Fruit fly (Drosophila melanogaster): ENCODE data around the gene sens-2.
A peak's percentile ranks its signal among the peaks of the same experiment; 100 is the strongest.

Gene sens-2

dm6 chr2L:6789358-6789757 lies 32.4 kb upstream of the sens-2 start (continued):
- TF ChIP-seq lbe (GFP tag; optimal IDR thresholded peaks at IDR 0.05) (peak; percentile 34), CG3838 (GFP tag; optimal IDR thresholded peaks at IDR 0.05) (no peak), lilli (GFP tag; optimal IDR thresholded peaks at IDR 0.05) (no peak), caup (GFP tag; optimal IDR thresholded peaks at IDR 0.05; ENCODE audit: severe bottlenecking) (peak; percentile 33), Trl (optimal IDR thresholded peaks at IDR 0.05) (no peak), Trl (GFP tag; optimal IDR thresholded peaks at IDR 0.05) (no peak), Xbp1 (GFP tag; optimal IDR thresholded peaks at IDR 0.05) (no peak), Hmr (GFP tag; optimal IDR thresholded peaks at IDR 0.05) (no peak), Rx (GFP tag; IDR thresholded peaks at IDR 0.05) (0 out of 2 replicates have a peak, but pooled peaks have one; percentile 11), CG3281 (GFP tag; optimal IDR thresholded peaks at IDR 0.05) (peak; percentile 39), ATbp (GFP tag; optimal IDR thresholded peaks at IDR 0.05) (peak; percentile 32), ERR (GFP tag; optimal IDR thresholded peaks at IDR 0.05) (no peak), CG11560 (tag; IDR thresholded peaks at IDR 0.05) (no peak), Med (GFP tag) (peak; percentile 38), bsh (GFP tag; optimal IDR thresholded peaks at IDR 0.05) (peak in 1 of 2 experiments; percentile 2), CG10267 (tag; optimal IDR thresholded peaks at IDR 0.05) (no peak), H15 (GFP tag; IDR thresholded peaks at IDR 0.05) (no peak), CG14441 (GFP tag; IDR thresholded peaks at IDR 0.05) (no peak), dmrt99B (tag; optimal IDR thresholded peaks at IDR 0.05) (no peak), ind (GFP tag; optimal IDR thresholded peaks at IDR 0.05) (no peak), fd96Cb (tag; optimal IDR thresholded peaks at IDR 0.05) (no peak), sisA (GFP tag; IDR thresholded peaks at IDR 0.05) (no peak), Dip2 (GFP tag; IDR thresholded peaks at IDR 0.05) (no peak), Kr (GFP tag; optimal IDR thresholded peaks at IDR 0.05) (no peak), sd (tag; optimal IDR thresholded peaks at IDR 0.05) (peak; percentile 27), CG6854 (GFP tag; optimal IDR thresholded peaks at IDR 0.05) (no peak), zen2 (GFP tag; IDR thresholded peaks at IDR 0.05; ENCODE audit: partially characterized antibody) (no peak), chm (GFP tag; IDR thresholded peaks at IDR 0.05) (0 out of 2 replicates have a peak, but pooled peaks have one; percentile 8), CG2678 (tag; optimal IDR thresholded peaks at IDR 0.05) (peak; percentile 30), HmgZ (tag; optimal IDR thresholded peaks at IDR 0.05) (peak; percentile 13), odd (GFP tag; optimal IDR thresholded peaks at IDR 0.05) (peak; percentile 46), Mes4 (GFP tag; optimal IDR thresholded peaks at IDR 0.05) (no peak), CG2199 (GFP tag; IDR thresholded peaks at IDR 0.05) (0 out of 3 replicates have a peak, but pooled peaks have one; percentile 69), vfl (GFP tag; optimal IDR thresholded peaks at IDR 0.05) (no peak), Asciz (GFP tag; optimal IDR thresholded peaks at IDR 0.05) (peak; percentile 41), CG11696 (GFP tag; IDR thresholded peaks at IDR 0.05) (no peak)

- TF ChIP-seq Lim3 (GFP tag; IDR thresholded peaks at IDR 0.05), result no peak
- TF ChIP-seq CG12769 (tag; optimal IDR thresholded peaks at IDR 0.05), result peak; percentile 43
- peak; percentile 73 for TF ChIP-seq chm (GFP tag; IDR thresholded peaks at IDR 0.05)
- peak; percentile 25; the same call in 1 of the 3 replicates for TF ChIP-seq CG34422 (GFP tag; IDR thresholded peaks at IDR 0.05)
- peak; percentile 4 for TF ChIP-seq gsb-n (tag; optimal IDR thresholded peaks at IDR 0.05)
- peak; percentile 66 for TF ChIP-seq kni (GFP tag; optimal IDR thresholded peaks at IDR 0.05)
- 0 out of 4 replicates have a peak, but pooled peaks have one; percentile 72 for TF ChIP-seq chinmo (GFP tag; IDR thresholded peaks at IDR 0.05; ENCODE audit: partially characterized antibody)
- no peak for TF ChIP-seq Dfd (GFP tag; optimal IDR thresholded peaks at IDR 0.05)
- TF ChIP-seq CG17568 (GFP tag; optimal IDR thresholded peaks at IDR 0.05), result peak; percentile 14
- TF ChIP-seq CG12071 (GFP tag; optimal IDR thresholded peaks at IDR 0.05), result no peak
- TF ChIP-seq CG13287 (GFP tag; IDR thresholded peaks at IDR 0.05; ENCODE audit: partially characterized antibody), result peak; percentile 51
- TF ChIP-seq pros (GFP tag; optimal IDR thresholded peaks at IDR 0.05), result peak; percentile 67
- TF ChIP-seq pita (GFP tag; optimal IDR thresholded peaks at IDR 0.05), result no peak
- TF ChIP-seq HmgZ (tag; optimal IDR thresholded peaks at IDR 0.05), result peak; percentile 17
- peak; percentile 57 for TF ChIP-seq sd (tag; optimal IDR thresholded peaks at IDR 0.05)
- 0 out of 3 replicates have a peak, but pooled peaks have one; percentile 4 for TF ChIP-seq zen2 (GFP tag; IDR thresholded peaks at IDR 0.05; ENCODE audit: partially characterized antibody)
- peak; percentile 10 for TF ChIP-seq CG34376 (GFP tag; optimal IDR thresholded peaks at IDR 0.05)
- peak; percentile 34 for TF ChIP-seq CG5180 (GFP tag; optimal IDR thresholded peaks at IDR 0.05)
Measured at dm6 chr2L:6791845-6792443, 29.8 kb upstream of the sens-2 start.

All from whole organism, embryonic.